Worm (Caenorhabditis elegans) whole organism, L3 larva: ENCODE data around the gene Y17G7B.8.

Experiments used
- R02D3.7 ChIP-seq: fragments of 150-350 bp; optimal IDR thresholded peaks from 2 replicates; lab custom pipeline; 2014; ENCODE audit warnings: missing biosample characterization, missing genetic modification characterization
- ZK546.5 ChIP-seq: sonication (generic microtip); optimal IDR thresholded peaks from 2 replicates; lab custom pipeline; 2017; ENCODE audit warnings: missing biosample characterization, missing genetic modification characterization
- aly-2 ChIP-seq: fragments of 150-350 bp; optimal IDR thresholded peaks from 2 replicates; lab custom pipeline; 2014; ENCODE audit warnings: missing biosample characterization, missing genetic modification characterization
- ama-1 ChIP-seq: fragments of 150-350 bp; optimal IDR thresholded peaks from 2 replicates; lab custom pipeline; 2018
- ceh-9 ChIP-seq: sonication (generic microtip); optimal IDR thresholded peaks from 2 replicates; lab custom pipeline; 2018; ENCODE audit warnings: missing biosample characterization, missing genetic modification characterization
- egl-27 ChIP-seq: sonication (generic microtip); optimal IDR thresholded peaks from 4 replicates; lab custom pipeline; 2017; ENCODE audit warnings: missing biosample characterization, missing genetic modification reagents, missing genetic modification characterization
- egl-5 ChIP-seq: fragments of 150-350 bp; optimal IDR thresholded peaks from 2 replicates; lab custom pipeline; 2017; ENCODE audit warnings: missing biosample characterization, missing genetic modification reagents, missing genetic modification characterization, inconsistent platforms
- elt-3 ChIP-seq, 3 experiments: fragments of 150-350 bp in 1 of 3; sonication (generic microtip) in 2 of 3; optimal IDR thresholded peaks; 2 replicates in 2 of 3; 4 replicates in 1 of 3; lab custom pipeline; 2014 to 2017; ENCODE audit warnings: missing biosample characterization in 3 of 3, missing genetic modification characterization in 3 of 3
- fkh-10 ChIP-seq: sonication (generic microtip); optimal IDR thresholded peaks from 2 replicates; lab custom pipeline; 2017; ENCODE audit warnings: missing biosample characterization, missing genetic modification reagents, missing genetic modification characterization
- hmg-11 ChIP-seq: sonication (generic microtip); optimal IDR thresholded peaks from 2 replicates; lab custom pipeline; 2016; ENCODE audit warnings: missing genetic modification characterization, missing compliant biosample characterization
- lin-15B ChIP-seq: fragments of 150-350 bp; optimal IDR thresholded peaks from 2 replicates; lab custom pipeline; 2014; ENCODE audit warnings: missing biosample characterization, missing genetic modification characterization
- lin-39 ChIP-seq: fragments of 150-350 bp; optimal IDR thresholded peaks from 2 replicates; lab custom pipeline; 2018; ENCODE audit warnings: missing biosample characterization, missing genetic modification reagents, missing genetic modification characterization
- lsy-12 ChIP-seq: sonication (generic microtip); optimal IDR thresholded peaks from 2 replicates; lab custom pipeline; 2016; ENCODE audit warnings: mild to moderate bottlenecking, missing genetic modification characterization, missing compliant biosample characterization
- mdl-1 ChIP-seq: fragments of 150-350 bp; optimal IDR thresholded peaks from 2 replicates; lab custom pipeline; 2014; ENCODE audit warnings: missing biosample characterization, missing genetic modification characterization
- mml-1 ChIP-seq: fragments of 150-350 bp; sonication (generic microtip); optimal IDR thresholded peaks from 3 replicates; lab custom pipeline; 2014; ENCODE audit warnings: missing biosample characterization, missing genetic modification characterization
- nfya-1 ChIP-seq: sonication (generic microtip); optimal IDR thresholded peaks from 2 replicates; lab custom pipeline; 2017; ENCODE audit warnings: missing genetic modification characterization, mild to moderate bottlenecking, missing compliant biosample characterization, antibody characterized with exemption, moderate library complexity; ENCODE audit not compliant: insufficient read depth
- nhr-11 ChIP-seq: fragments of 150-350 bp; optimal IDR thresholded peaks from 2 replicates; lab custom pipeline; 2014; ENCODE audit warnings: missing biosample characterization, missing genetic modification characterization
- nhr-12 ChIP-seq: fragments of 150-350 bp; optimal IDR thresholded peaks from 2 replicates; lab custom pipeline; 2014; ENCODE audit warnings: missing biosample characterization, missing genetic modification characterization
- nhr-23 ChIP-seq: fragments of 150-350 bp; optimal IDR thresholded peaks from 2 replicates; lab custom pipeline; 2014; ENCODE audit warnings: missing biosample characterization, missing genetic modification reagents, missing genetic modification characterization
- nhr-25 ChIP-seq: sonication (generic microtip); optimal IDR thresholded peaks from 2 replicates; lab custom pipeline; 2017; ENCODE audit warnings: missing biosample characterization, missing genetic modification characterization
- nhr-28 ChIP-seq: fragments of 150-350 bp; optimal IDR thresholded peaks from 2 replicates; lab custom pipeline; 2014; ENCODE audit warnings: missing biosample characterization, missing genetic modification characterization
- nhr-43 ChIP-seq: sonication (generic microtip); optimal IDR thresholded peaks from 2 replicates; lab custom pipeline; 2016; ENCODE audit warnings: mild to moderate bottlenecking, missing genetic modification characterization, missing compliant biosample characterization; ENCODE audit not compliant: poor library complexity, severe bottlenecking
- nhr-67 ChIP-seq: fragments of 150-350 bp; optimal IDR thresholded peaks from 2 replicates; lab custom pipeline; 2014; ENCODE audit warnings: missing biosample characterization, missing genetic modification characterization
- nhr-77 ChIP-seq: fragments of 150-350 bp; optimal IDR thresholded peaks from 2 replicates; lab custom pipeline; 2014; ENCODE audit warnings: missing biosample characterization, missing genetic modification characterization
- pha-4 ChIP-seq: fragments of 150-350 bp; optimal IDR thresholded peaks from 2 replicates; lab custom pipeline; 2014; ENCODE audit warnings: missing biosample characterization, missing genetic modification reagents, missing genetic modification characterization
- sea-2 ChIP-seq: fragments of 150-350 bp; sonication (generic microtip); optimal IDR thresholded peaks from 4 replicates; lab custom pipeline; 2014; ENCODE audit warnings: missing biosample characterization, missing genetic modification reagents, missing genetic modification characterization
- skn-1 ChIP-seq: fragments of 150-350 bp; optimal IDR thresholded peaks from 2 replicates; lab custom pipeline; 2014; ENCODE audit warnings: missing biosample characterization, missing genetic modification characterization
- snpc-4 ChIP-seq: fragments of 150-350 bp; optimal IDR thresholded peaks from 2 replicates; lab custom pipeline; 2014; ENCODE audit warnings: missing biosample characterization, missing genetic modification characterization
- unc-39 ChIP-seq: sonication (generic microtip); optimal IDR thresholded peaks from 4 replicates; lab custom pipeline; 2017; ENCODE audit warnings: missing biosample characterization, missing genetic modification characterization
- zag-1 ChIP-seq: fragments of 150-350 bp; optimal IDR thresholded peaks from 2 replicates; lab custom pipeline; 2014; ENCODE audit warnings: missing biosample characterization, missing genetic modification characterization
- ztf-11 ChIP-seq: fragments of 150-350 bp; optimal IDR thresholded peaks from 2 replicates; lab custom pipeline; 2014; ENCODE audit warnings: missing biosample characterization, missing genetic modification characterization
- ztf-4 ChIP-seq: fragments of 150-350 bp; optimal IDR thresholded peaks from 2 replicates; lab custom pipeline; 2014; ENCODE audit warnings: missing biosample characterization, missing genetic modification characterization

Y17G7B.8 gene

ce11 chrII:11980110-11980509 lies 47.4 kb downstream of the Y17G7B.8 start (continued):
- TF ChIP-seq lin-15B (tag; lab: Kevin White, UChicago) (peak; percentile 95), ztf-11 (tag; lab: Kevin White, UChicago) (no peak), egl-27 (tag; lab: Kevin White, UChicago) (peak; percentile 30), lin-39 (tag; lab: Kevin White, UChicago) (peak; percentile 44), nhr-12 (tag; lab: Kevin White, UChicago) (no peak), nhr-11 (tag; lab: Kevin White, UChicago) (peak; percentile 77), nhr-67 (tag; lab: Kevin White, UChicago) (no peak)

- TF ChIP-seq lin-39 (tag; lab: Kevin White, UChicago) (peak; percentile 33), hmg-11 (peak; percentile 31), lin-15B (tag; lab: Kevin White, UChicago) (peak; percentile 21), nhr-25 (peak; percentile 3), sea-2 (GFP tag; lab: Kevin White, UChicago) (no peak), nhr-43 (tag; lab: Kevin White, UChicago) (no peak), unc-39 (tag; lab: Kevin White, UChicago) (no peak), pha-4 (tag; lab: Kevin White, UChicago) (peak; percentile 18), ama-1 (lab: Kevin White, UChicago) (peak; percentile 38), mml-1 (tag; lab: Kevin White, UChicago) (no peak), snpc-4 (tag; lab: Kevin White, UChicago) (peak; percentile 4), egl-5 (no peak)
Observed at ce11 chrII:11979449-11980095, 48.0 kb downstream of the Y17G7B.8 start, which contains the start of the genes ash-2 and Y17G7B.20. ash-2 (plus strand) TSS chrII:11979838. Y17G7B.20 (minus strand) TSS chrII:11979844.

ce11 chrII:11978920-11979319 lies 48.6 kb downstream of the Y17G7B.8 start:
- TF ChIP-seq aly-2 (tag; lab: Kevin White, UChicago) (no peak), nhr-23 (no peak), nhr-77 (tag; lab: Kevin White, UChicago) (no peak), ceh-9 (tag; lab: Kevin White, UChicago) (no peak), ama-1 (lab: Kevin White, UChicago) (no peak)
- TF ChIP-seq, all 47 proteins: peak for 0

ce11 chrII:11978478-11978877 lies 49.1 kb downstream of the Y17G7B.8 start:
- TF ChIP-seq nhr-43 (tag; lab: Kevin White, UChicago) (no peak), hmg-11 (no peak), ztf-4 (tag; lab: Kevin White, UChicago) (no peak), skn-1 (tag; lab: Kevin White, UChicago) (no peak), ZK546.5 (no peak), egl-27 (tag; lab: Kevin White, UChicago) (no peak), nhr-67 (tag; lab: Kevin White, UChicago) (no peak), pha-4 (tag; lab: Kevin White, UChicago) (no peak), R02D3.7 (tag; lab: Kevin White, UChicago) (no peak), mml-1 (tag; lab: Kevin White, UChicago) (no peak), zag-1 (tag; lab: Kevin White, UChicago) (no peak)

- TF ChIP-seq elt-3 (tag; optimal IDR thresholded peaks at IDR 0.05; lab: Kevin White, UChicago) (peak in 1 of 3 experiments; percentile 4), ama-1 (lab: Kevin White, UChicago) (peak; percentile 72), hmg-11 (no peak), mdl-1 (no peak), lsy-12 (tag; lab: Kevin White, UChicago) (peak; percentile 7)
Observed at ce11 chrII:11977363-11977762, 50.2 kb downstream of the Y17G7B.8 start, which contains the start of gene Y17G7B.21. Y17G7B.21 (minus strand) TSS chrII:11977661.

ce11 chrII:11976727-11977259 lies 50.8 kb downstream of the Y17G7B.8 start:
- TF ChIP-seq nhr-43 (tag; lab: Kevin White, UChicago) (peak; percentile 27), nfya-1 (tag; lab: Kevin White, UChicago) (no peak), nhr-28 (no peak), nhr-25 (no peak), fkh-10 (GFP tag; lab: Kevin White, UChicago) (no peak), lsy-12 (tag; lab: Kevin White, UChicago) (no peak), mdl-1 (no peak), egl-27 (tag; lab: Kevin White, UChicago) (no peak)
